Worm (Caenorhabditis elegans) whole organism, dauer: Measurements from ENCODE around the gene Y38H6C.24.
"Not testable (repeated sequence)": the region's sequence is repeated elsewhere in the genome, so short reads cannot be mapped to it uniquely, and the experiment has no call there.

Source experiments
- unc-62 ChIP-seq: sonication (generic microtip); optimal IDR thresholded peaks from 2 replicates; lab custom pipeline; 2017; ENCODE audit warnings: missing biosample characterization, missing genetic modification reagents, missing genetic modification characterization

The Y38H6C.24 gene

DNA sequence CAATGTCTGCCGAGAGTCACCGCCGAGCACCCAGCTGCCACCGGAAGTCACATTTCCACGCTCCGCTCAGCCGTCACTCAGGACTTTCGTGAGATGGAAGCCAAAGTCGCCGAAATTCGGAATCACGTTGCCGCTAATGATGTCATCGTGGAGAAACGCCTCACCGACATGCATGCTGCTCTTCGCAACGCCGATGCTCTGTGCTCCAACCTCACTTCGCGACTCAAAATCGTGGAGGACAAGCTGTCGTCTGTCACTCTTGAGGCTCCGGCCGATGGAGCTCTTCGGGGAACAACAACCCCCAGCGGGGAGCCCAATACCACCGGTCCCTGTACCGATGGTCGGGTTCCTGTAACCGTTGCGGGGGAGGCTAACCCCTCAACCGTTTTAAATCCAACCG, 19.7 kb upstream of the Y38H6C.24 start:
- no peak for TF ChIP-seq unc-62 (GFP tag; lab: Kevin White, UChicago)

DNA sequence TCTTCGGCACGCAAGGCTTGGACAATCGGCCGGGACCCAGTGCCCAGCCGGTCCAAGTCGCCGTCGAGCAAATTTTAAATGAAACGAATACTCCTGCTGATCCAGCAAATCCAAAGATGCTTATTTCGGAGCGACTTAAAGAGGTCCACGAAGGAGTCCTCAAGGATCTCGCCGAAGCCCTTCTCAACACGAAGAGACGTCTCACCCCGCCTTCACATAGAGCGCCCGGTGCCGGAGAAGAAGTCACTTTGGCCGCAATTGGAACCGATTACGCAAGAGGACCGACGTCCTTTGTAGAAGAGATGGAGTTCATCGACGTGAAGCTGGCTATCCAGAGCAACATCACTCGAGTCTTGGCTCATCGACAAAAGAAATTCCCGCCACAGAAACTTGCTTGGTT, 16.8 kb upstream of the Y38H6C.24 start:
- TF ChIP-seq unc-62 (GFP tag; lab: Kevin White, UChicago): no peak

DNA sequence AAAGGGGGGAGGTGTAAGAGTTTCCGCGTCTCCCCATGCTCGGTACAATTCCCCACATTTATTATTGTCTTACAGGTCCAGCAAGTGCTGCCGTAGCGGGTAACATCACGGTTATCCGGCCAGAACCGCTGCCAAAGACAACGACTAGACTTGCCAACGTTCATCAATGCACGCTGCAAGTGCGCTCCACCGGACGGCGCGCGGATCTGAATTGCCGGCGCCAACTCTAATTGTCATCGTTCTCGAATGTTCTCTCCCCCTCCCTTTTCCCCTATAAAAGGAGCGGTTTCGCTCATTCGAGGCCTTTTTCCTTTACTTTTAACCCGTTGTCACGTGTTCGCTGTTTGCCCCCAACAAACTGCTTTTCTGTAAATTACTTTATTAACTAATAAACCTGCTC, 12.6 kb upstream of the Y38H6C.24 start, which contains the start of gene Y38H6C.8:
Gene Y38H6C.8 (plus strand): TSS at position 301 of the 400 bp plus-strand sequence.
- not testable (repeated sequence) for TF ChIP-seq unc-62 (GFP tag; lab: Kevin White, UChicago)

DNA sequence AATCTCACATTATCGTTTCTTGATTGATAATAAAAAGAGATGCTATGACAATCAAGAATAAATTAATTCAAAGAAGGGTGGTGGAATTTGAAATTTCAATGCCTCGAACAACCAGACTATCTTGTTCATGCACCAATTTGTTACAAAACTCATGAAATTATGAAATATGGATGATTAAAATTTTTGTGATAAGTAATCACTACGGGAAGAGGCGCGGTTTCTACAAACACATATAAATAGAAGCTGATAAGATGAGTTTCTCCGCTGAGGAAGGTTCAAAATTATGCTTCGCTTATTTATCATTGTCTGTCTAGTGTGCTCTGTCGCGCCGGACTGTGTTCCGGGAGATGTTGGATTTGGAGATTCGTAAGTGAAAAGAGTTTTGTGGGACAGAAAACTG, 11.8 kb upstream of the Y38H6C.24 start:
- no peak for TF ChIP-seq unc-62 (GFP tag; lab: Kevin White, UChicago)

DNA sequence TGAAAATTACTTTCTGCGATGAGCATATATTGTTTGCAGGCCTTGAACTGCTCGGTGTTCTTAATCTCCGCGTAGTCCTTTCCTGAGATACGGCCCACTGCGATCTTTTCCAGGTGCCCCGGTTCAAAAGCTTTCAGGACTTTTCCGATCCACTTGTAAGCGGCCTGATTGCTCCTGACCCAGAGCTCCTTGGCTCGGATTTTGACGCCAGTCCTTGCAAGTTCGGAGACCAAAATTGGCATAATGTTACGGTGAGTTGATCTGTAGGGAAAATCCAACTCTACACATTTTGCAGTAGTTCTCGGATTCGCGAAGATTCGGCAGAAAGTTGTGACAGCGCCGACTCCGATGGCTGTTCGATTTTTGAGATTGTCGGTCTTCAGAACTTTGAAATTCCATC, 9.2 kb upstream of the Y38H6C.24 start:
- TF ChIP-seq unc-62 (GFP tag; lab: Kevin White, UChicago): no peak

DNA sequence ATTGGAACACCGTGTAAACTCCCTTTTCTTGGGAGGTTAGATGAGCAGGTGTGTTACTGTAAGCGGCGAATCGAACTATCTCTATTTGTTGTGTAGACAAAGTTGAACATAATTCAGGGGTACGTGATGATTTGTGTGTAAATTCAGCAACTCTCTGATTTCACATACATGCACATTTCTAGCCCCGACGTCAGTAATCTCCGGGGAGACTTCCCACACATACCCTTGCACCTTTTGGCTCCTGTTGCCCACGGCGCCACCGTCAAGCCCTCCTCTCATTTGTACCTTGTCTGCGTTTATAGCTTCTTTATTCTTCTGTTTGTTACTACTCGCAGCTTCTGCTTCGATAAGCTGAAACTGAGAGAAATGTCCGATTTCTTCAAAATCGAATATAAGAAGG, 7.3 kb upstream of the Y38H6C.24 start, which contains the start of gene Y38H6C.25:
Gene Y38H6C.25 (plus strand): TSS at position 301 of the 400 bp plus-strand sequence.
- no peak for TF ChIP-seq unc-62 (GFP tag; lab: Kevin White, UChicago)

DNA sequence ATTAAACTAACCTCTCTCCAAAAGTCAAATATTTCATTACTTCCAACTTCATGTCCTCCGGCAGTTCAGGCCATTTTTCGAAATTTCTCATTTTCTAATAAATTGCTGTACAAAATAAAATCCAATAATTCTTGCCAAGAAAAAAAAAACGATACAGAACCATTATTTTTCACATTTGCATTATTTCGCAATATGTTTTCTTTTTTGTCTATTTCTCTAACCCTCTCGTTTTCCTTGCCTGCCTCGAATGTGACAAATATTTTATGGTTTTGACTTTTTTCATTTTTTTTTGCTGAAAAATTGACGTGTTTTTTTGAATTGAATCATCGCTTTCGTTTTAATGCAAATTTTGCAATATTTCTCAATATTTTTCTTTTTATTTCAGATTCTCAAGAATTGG, 4.0 kb upstream of the Y38H6C.24 start, which contains the start of the genes Y38H6C.9 and fbxa-150:
Gene Y38H6C.9 (minus strand): TSS at position 52 of the 400 bp plus-strand sequence.
Gene fbxa-150 (plus strand): TSS at position 380 of the 400 bp plus-strand sequence.
- no peak for TF ChIP-seq unc-62 (GFP tag; lab: Kevin White, UChicago)

DNA sequence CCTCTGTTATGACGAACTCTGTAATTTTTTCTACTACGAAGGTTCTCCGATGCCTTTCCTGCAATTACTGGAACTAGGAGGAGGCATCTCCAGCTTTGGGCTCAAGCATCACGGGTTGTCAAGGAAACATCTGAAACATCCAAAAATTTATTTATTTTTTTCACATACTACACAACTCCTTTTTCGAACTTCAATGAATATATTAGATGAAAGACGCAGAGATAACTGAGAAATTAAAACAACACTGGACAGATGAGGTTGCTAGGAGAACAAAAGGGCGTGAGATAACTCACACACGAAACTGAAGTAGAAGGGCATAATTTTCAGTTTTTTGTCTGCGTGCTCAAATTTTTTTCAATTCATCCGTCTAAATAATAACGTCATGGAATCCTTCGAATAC, 1.3 kb downstream of the Y38H6C.24 start, which contains the start of gene Y38H6C.13:
Gene Y38H6C.13 (plus strand): TSS at position 301 of the 400 bp plus-strand sequence.
- TF ChIP-seq unc-62 (GFP tag; lab: Kevin White, UChicago): no peak

DNA sequence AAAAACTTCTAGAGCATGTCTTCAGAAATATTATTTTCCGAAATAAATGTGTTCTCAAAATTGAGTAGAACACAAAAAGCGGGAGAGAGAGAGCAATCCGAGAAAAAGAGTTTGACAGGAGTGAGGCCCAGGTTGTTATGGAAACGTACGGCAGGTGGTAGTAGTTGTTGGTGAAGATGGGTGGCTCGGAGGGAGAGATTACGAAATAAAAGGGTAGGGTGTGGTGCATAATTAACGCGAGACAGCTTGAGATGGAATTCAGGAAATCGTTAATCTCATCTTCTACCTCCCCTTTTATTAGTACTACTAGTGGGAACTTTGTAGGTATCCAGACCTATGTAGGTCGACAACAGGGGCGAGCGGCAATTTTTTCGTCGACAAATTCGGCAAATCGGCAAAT, 7.8 kb downstream of the Y38H6C.24 start, which contains the start of gene famh-161:
Gene famh-161 (minus strand): TSS at position 101 of the 400 bp plus-strand sequence.
- no peak for TF ChIP-seq unc-62 (GFP tag; lab: Kevin White, UChicago)

DNA sequence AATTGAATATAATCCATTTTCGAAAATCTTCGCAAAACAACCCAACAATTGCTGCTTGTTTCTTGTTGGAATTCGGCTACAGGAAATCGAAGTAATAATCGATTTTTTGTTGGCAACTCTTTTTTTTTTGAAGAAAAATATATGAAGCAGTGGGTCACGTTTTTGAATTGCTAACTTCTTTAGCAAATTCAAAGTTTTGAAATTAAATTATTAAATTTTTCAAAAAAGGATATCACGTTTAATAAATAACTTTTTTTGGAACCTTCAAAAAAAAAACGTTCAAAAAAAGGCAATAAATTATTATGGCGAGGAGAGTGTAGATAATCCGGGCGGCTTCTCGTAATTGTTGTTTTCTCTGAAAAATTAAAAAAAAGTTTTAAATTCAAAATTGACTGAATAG, 10.0 kb downstream of the Y38H6C.24 start, which contains the start of gene Y38H6C.15:
Gene Y38H6C.15 (minus strand): TSS at position 101 of the 400 bp plus-strand sequence.
- no peak for TF ChIP-seq unc-62 (GFP tag; lab: Kevin White, UChicago)

DNA sequence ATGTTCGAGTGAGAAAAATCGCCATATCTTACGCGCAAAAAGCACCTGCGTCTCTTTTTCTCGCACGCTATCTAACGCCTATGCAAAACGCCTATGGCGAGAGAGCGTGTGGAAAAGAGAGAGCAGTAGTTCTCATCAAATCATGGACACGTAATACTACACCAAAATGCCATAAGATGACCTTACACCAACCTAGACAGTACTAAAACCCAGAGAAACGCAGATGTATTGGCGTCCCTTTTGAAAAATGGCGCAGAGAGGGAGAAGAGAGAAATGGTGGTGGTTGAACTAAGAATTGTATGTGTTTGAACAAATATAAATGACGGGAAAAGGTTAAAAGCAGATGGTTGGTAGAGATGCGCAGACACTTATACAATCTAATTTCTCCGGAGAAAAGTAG, 12.8 kb downstream of the Y38H6C.24 start, which contains the start of gene Y38H6C.16:
Gene Y38H6C.16 (minus strand): TSS at position 293 of the 400 bp plus-strand sequence.
- TF ChIP-seq unc-62 (GFP tag; lab: Kevin White, UChicago): no peak

DNA sequence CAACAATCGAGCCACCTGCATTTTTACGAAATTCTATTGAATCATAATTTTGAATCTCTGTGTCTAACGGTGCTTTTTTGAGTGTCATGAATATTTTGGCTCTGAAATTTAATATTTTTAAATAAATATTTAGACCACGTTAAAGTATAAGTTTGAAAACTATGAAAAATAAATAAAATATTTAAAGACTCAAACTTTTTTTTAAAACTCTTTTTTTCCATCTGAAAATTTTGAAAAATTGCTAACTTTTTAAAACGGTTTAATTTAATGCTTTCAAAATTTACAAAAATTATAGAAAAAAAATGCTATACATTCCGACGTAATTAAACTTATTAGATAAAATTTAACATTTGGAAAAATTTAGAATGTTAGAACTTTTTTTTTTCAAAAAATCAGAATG, 17.9 kb downstream of the Y38H6C.24 start, which contains the start of gene slc-36.3:
Gene slc-36.3 (minus strand): TSS at position 101 of the 400 bp plus-strand sequence.
- TF ChIP-seq unc-62 (GFP tag; lab: Kevin White, UChicago): no peak

DNA sequence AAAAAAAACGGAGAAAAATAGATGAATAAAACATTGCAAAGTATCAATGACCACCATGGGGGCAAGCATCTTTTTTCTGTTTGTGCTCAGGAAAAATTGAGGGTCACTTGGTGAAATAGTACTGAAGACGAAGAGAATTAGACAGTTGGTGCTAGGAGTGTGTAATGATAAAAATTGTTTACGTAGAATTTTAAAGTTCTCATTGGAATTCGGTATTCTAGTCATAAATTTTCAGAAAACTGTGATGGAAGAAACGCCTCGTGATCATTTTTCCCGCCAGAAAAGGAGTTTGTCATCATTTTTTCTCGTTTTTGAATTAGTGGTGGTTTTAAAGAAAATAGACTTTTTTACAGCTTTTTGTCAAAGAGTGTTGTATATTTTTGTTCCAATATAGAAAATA, 18.4 kb downstream of the Y38H6C.24 start:
- TF ChIP-seq unc-62 (GFP tag; lab: Kevin White, UChicago): no peak

DNA sequence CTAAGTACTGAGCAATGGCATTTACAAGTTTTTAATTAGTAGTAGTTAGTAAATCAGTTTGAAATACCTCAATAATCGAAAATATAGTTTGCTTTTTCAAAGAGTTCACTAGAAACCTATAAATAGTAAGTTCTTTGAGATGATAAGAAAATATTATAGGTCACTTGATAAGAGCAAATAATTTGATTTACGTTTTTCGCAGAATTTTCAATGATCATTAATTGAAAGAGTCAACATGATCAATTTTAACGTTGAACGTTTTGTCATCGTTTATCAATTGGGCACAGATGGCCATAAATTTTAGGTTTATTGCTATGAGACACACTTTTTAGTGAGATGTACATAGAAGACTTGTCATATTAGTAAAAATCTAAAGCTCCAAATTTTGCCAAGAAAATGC, 19.5 kb downstream of the Y38H6C.24 start:
- no peak for TF ChIP-seq unc-62 (GFP tag; lab: Kevin White, UChicago)

DNA sequence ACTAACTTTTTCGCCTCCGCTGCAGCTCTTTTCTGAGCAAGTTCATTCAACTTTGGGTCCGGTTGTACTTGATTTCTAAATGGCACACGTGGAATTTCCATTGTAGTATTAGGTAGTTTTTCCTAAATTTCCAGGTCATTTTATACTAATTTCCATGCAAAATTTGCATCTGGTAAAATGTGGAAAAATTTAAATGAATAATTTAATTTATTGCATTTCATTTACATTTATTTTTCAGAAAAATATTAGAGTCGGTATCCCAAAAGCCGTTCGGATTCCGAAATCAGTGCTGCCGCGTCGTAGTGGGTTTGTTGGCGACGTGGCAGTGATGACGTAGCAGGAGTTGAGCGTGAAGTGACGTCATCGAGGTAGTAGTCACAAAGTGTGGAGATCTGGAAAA, 20.8 kb downstream of the Y38H6C.24 start, which contains the start of gene Y38H6C.18:
Gene Y38H6C.18 (minus strand): TSS at position 101 of the 400 bp plus-strand sequence.
- no peak for TF ChIP-seq unc-62 (GFP tag; lab: Kevin White, UChicago)

DNA sequence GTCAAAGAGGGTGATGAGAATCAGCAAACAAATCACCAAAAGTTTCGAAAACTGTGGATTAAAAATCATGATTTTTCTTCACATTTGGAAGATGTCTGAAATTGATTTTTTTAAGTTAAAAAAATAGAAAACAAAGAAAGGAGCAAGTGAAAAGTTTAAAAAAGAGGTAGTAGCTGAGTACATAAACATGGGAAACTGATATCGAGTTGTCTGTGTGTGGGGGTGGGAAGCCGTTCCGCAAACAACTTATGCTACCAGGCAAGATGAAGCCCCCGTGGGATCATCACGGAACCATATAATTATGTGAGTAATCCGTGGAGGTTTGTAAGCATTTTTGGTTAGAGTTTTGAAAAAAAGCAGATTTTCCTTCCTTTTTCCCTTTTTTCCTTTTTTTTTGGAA, 24.9 kb downstream of the Y38H6C.24 start, which contains the start of gene Y38H6C.20:
Gene Y38H6C.20 (minus strand): TSS at position 101 of the 400 bp plus-strand sequence.
- TF ChIP-seq unc-62 (GFP tag; lab: Kevin White, UChicago): no peak

DNA sequence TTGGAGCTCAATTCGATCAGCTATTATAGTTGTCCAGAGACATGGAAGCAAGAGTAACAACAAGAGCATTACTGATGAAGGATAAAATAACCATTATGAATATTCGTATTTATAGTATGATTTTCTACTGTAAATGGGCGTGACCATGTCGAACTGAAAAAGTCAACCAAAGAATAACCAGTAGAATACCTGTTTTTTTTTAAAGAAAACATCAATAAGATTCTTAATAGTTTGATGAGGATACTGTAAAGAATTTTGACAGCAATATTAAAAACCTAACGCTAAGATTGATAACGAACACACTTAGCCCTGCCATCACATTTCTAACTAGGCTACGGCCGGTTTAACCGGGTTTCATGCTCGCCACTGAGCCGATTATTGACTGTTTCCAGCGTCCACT, 26.7 kb downstream of the Y38H6C.24 start, which contains the start of gene vmo-1:
Gene vmo-1 (minus strand): TSS at position 101 of the 400 bp plus-strand sequence.
- no peak for TF ChIP-seq unc-62 (GFP tag; lab: Kevin White, UChicago)
